Fruit fly (Drosophila melanogaster) whole organism, pupa: ENCODE data around the gene Tom20.

Experiments used
- CG10348 ChIP-seq: fragments of 200-800 bp; sonication (Bioruptor generic); IDR thresholded peaks from 2 replicates; pipeline ENCODE4 v1.3.6; 2022; ENCODE audit warnings: missing biosample characterization, missing genetic modification characterization
- CG12605 ChIP-seq: fragments of 200-800 bp; sonication (Bioruptor generic); IDR thresholded peaks from 2 replicates; pipeline ENCODE4 v1.3.6; 2022; ENCODE audit warnings: missing biosample characterization, missing genetic modification characterization
- CG13204 ChIP-seq: fragments of 200-800 bp; sonication (Bioruptor generic); optimal IDR thresholded peaks from 2 replicates; lab custom pipeline; 2018; ENCODE audit warnings: missing biosample characterization, mild to moderate bottlenecking, missing genetic modification characterization, moderate library complexity
- CG14655 ChIP-seq: fragments of 200-800 bp; sonication (Bioruptor generic); optimal IDR thresholded peaks from 3 replicates; lab custom pipeline; 2017; ENCODE audit warnings: mild to moderate bottlenecking, missing biosample characterization, missing genetic modification reagents, missing genetic modification characterization
- CG15710 ChIP-seq: fragments of 200-800 bp; sonication (Bioruptor generic); optimal IDR thresholded peaks from 2 replicates; lab custom pipeline; 2018; ENCODE audit warnings: missing biosample characterization, mild to moderate bottlenecking, missing genetic modification characterization, moderate library complexity
- CG17806 ChIP-seq: fragments of 200-800 bp; sonication (Bioruptor generic); optimal IDR thresholded peaks from 2 replicates; lab custom pipeline; 2018; ENCODE audit warnings: missing biosample characterization, mild to moderate bottlenecking, missing genetic modification characterization, moderate library complexity
- CG32121 ChIP-seq: fragments of 200-800 bp; sonication (Bioruptor generic); IDR thresholded peaks from 2 replicates; pipeline ENCODE4 v1.3.6; 2022; ENCODE audit warnings: missing biosample characterization, missing genetic modification characterization
- CG34367 ChIP-seq: fragments of 200-800 bp; sonication (Bioruptor generic); optimal IDR thresholded peaks from 2 replicates; lab custom pipeline; 2018; ENCODE audit warnings: missing biosample characterization, mild to moderate bottlenecking, missing genetic modification characterization
- CG4496 ChIP-seq: fragments of 200-800 bp; sonication (Bioruptor generic); IDR thresholded peaks from 3 replicates; pipeline ENCODE4 v1.3.6; 2022; ENCODE audit warnings: missing biosample characterization, missing genetic modification characterization
- CG8159 ChIP-seq: fragments of 200-800 bp; sonication (Bioruptor generic); optimal IDR thresholded peaks from 3 replicates; lab custom pipeline; 2018; ENCODE audit warnings: missing biosample characterization, mild to moderate bottlenecking, missing genetic modification characterization, moderate library complexity
- CG8301 ChIP-seq: fragments of 200-800 bp; sonication (Bioruptor generic); optimal IDR thresholded peaks from 2 replicates; lab custom pipeline; 2018; ENCODE audit warnings: missing biosample characterization, mild to moderate bottlenecking, missing genetic modification characterization
- CG9948 ChIP-seq: fragments of 200-800 bp; sonication (Bioruptor generic); optimal IDR thresholded peaks from 2 replicates; lab custom pipeline; 2018; ENCODE audit warnings: missing biosample characterization, mild to moderate bottlenecking, missing genetic modification characterization, moderate library complexity
- D1 ChIP-seq: fragments of 200-800 bp; sonication (Bioruptor generic); optimal IDR thresholded peaks from 2 replicates; lab custom pipeline; 2018; ENCODE audit warnings: missing biosample characterization, mild to moderate bottlenecking, missing genetic modification characterization, moderate library complexity
- EcR ChIP-seq: fragments of 200-800 bp; sonication (Bioruptor generic); optimal IDR thresholded peaks from 3 replicates; lab custom pipeline; 2019; ENCODE audit warnings: missing biosample characterization, missing genetic modification characterization, mild to moderate bottlenecking, moderate library complexity, missing genetic modification reagents
- Ets98B ChIP-seq: fragments of 200-800 bp; sonication (Bioruptor generic); IDR thresholded peaks from 2 replicates; pipeline ENCODE4 v1.3.6; 2022; ENCODE audit warnings: missing biosample characterization, missing genetic modification characterization
- Pif1A ChIP-seq: fragments of 200-800 bp; sonication (Bioruptor generic); optimal IDR thresholded peaks from 3 replicates; lab custom pipeline; 2016; ENCODE audit warnings: missing biosample characterization, missing genetic modification characterization
- Pif1B ChIP-seq: fragments of 200-800 bp; sonication (Bioruptor generic); optimal IDR thresholded peaks from 3 replicates; lab custom pipeline; 2016; ENCODE audit warnings: missing biosample characterization, missing genetic modification characterization
- Snoo ChIP-seq: fragments of 200-800 bp; sonication (Bioruptor generic); optimal IDR thresholded peaks from 3 replicates; lab custom pipeline; 2017; ENCODE audit warnings: missing biosample characterization, mild to moderate bottlenecking, missing genetic modification characterization, inconsistent platforms
- fd96Ca ChIP-seq: fragments of 200-800 bp; sonication (Bioruptor generic); IDR thresholded peaks from 3 replicates; pipeline ENCODE4 v1.3.6; 2022; ENCODE audit warnings: missing biosample characterization, missing genetic modification characterization
- gl ChIP-seq: fragments of 200-800 bp; sonication (Bioruptor generic); optimal IDR thresholded peaks from 2 replicates; lab custom pipeline; 2018; ENCODE audit warnings: missing biosample characterization, mild to moderate bottlenecking, missing genetic modification characterization
- rn ChIP-seq: fragments of 200-800 bp; sonication (Bioruptor generic); IDR thresholded peaks from 2 replicates; pipeline ENCODE4 v1.3.6; 2022; ENCODE audit warnings: missing biosample characterization, missing genetic modification characterization

Gene Tom20

dm6 chr3L:20000081-20000736 lies at the start of gene Tom20, which contains the start of gene Gabat:
Gene Tom20 (plus strand): TSS chr3L:20000644.
Gene Gabat (minus strand): TSS chr3L:20000686.
- no peak for TF ChIP-seq CG15710 (tag; lab: Kevin White, UChicago)
- TF ChIP-seq D1 (tag; lab: Kevin White, UChicago): no peak
- no peak for TF ChIP-seq CG8301 (tag; lab: Kevin White, UChicago)
- no peak for TF ChIP-seq CG4496
- no peak for TF ChIP-seq EcR (GFP tag; lab: Kevin White, UChicago)
- no peak for TF ChIP-seq CG13204
- no peak for TF ChIP-seq CG32121
- no peak for TF ChIP-seq CG9948
- TF ChIP-seq fd96Ca (GFP tag; lab: Robert Waterston, UW): no peak
- TF ChIP-seq rn (GFP tag; lab: Robert Waterston, UW): no peak
- TF ChIP-seq Pif1A (GFP tag; lab: Kevin White, UChicago): no peak
- no peak for TF ChIP-seq CG8159
- TF ChIP-seq Pif1B (GFP tag; lab: Kevin White, UChicago): no peak

dm6 chr3L:19951035-19951434 lies 49.4 kb upstream of the Tom20 start, which contains the start of gene CG32219:
Gene CG32219 (minus strand): TSS chr3L:19951135.
- TF ChIP-seq CG34367 (tag; lab: Kevin White, UChicago) (no peak), CG32121 (no peak), EcR (GFP tag; lab: Kevin White, UChicago) (no peak), CG14655 (GFP tag; lab: Kevin White, UChicago) (no peak), CG15710 (tag; lab: Kevin White, UChicago) (no peak), CG9948 (no peak), Pif1A (GFP tag; lab: Kevin White, UChicago) (no peak), fd96Ca (GFP tag; lab: Robert Waterston, UW) (no peak), CG17806 (tag; lab: Kevin White, UChicago) (no peak), Ets98B (no peak), gl (tag; lab: Kevin White, UChicago) (no peak), CG10348 (GFP tag; lab: Robert Waterston, UW) (no peak), D1 (tag; lab: Kevin White, UChicago) (no peak), rn (GFP tag; lab: Robert Waterston, UW) (no peak), Snoo (tag; lab: Kevin White, UChicago) (no peak), CG12605 (GFP tag; lab: Robert Waterston, UW) (no peak), CG13204 (no peak)

- no peak for TF ChIP-seq CG10348 (GFP tag; lab: Robert Waterston, UW)
- TF ChIP-seq Pif1A (GFP tag; lab: Kevin White, UChicago): no peak
- no peak for TF ChIP-seq Pif1B (GFP tag; lab: Kevin White, UChicago)
- TF ChIP-seq CG34367 (tag; lab: Kevin White, UChicago): no peak
- TF ChIP-seq CG32121: no peak
- no peak for TF ChIP-seq CG8159
- TF ChIP-seq CG9948: no peak
- no peak for TF ChIP-seq CG8301 (tag; lab: Kevin White, UChicago)
- TF ChIP-seq CG4496: no peak
- TF ChIP-seq CG13204: no peak
- TF ChIP-seq Snoo (tag; lab: Kevin White, UChicago): no peak
- no peak for TF ChIP-seq Ets98B
- no peak for TF ChIP-seq gl (tag; lab: Kevin White, UChicago)
- no peak for TF ChIP-seq CG15710 (tag; lab: Kevin White, UChicago)
- TF ChIP-seq CG17806 (tag; lab: Kevin White, UChicago): no peak
- no peak for TF ChIP-seq fd96Ca (GFP tag; lab: Robert Waterston, UW)
Observed at dm6 chr3L:19951868-19952267, 48.6 kb upstream of the Tom20 start, which contains the start of gene CG34258. Gene CG34258 (minus strand): TSS chr3L:19951968.

- TF ChIP-seq CG8159 (no peak), gl (tag; lab: Kevin White, UChicago) (no peak), Ets98B (no peak), CG15710 (tag; lab: Kevin White, UChicago) (no peak), CG14655 (GFP tag; lab: Kevin White, UChicago) (no peak), Snoo (tag; lab: Kevin White, UChicago) (no peak), CG32121 (no peak), CG12605 (GFP tag; lab: Robert Waterston, UW) (no peak)
Observed at dm6 chr3L:19952690-19953089, 47.8 kb upstream of the Tom20 start, which contains the start of gene CG33710. Gene CG33710 (minus strand): TSS chr3L:19952790.

- TF ChIP-seq CG34367 (tag; lab: Kevin White, UChicago): no peak
- TF ChIP-seq gl (tag; lab: Kevin White, UChicago): no peak
- TF ChIP-seq Pif1A (GFP tag; lab: Kevin White, UChicago): no peak
- no peak for TF ChIP-seq CG15710 (tag; lab: Kevin White, UChicago)
- no peak for TF ChIP-seq CG32121
- no peak for TF ChIP-seq CG17806 (tag; lab: Kevin White, UChicago)
- TF ChIP-seq fd96Ca (GFP tag; lab: Robert Waterston, UW): no peak
Observed at dm6 chr3L:19953612-19954011, 46.8 kb upstream of the Tom20 start, which contains the start of gene CG42655. Gene CG42655 (minus strand): TSS chr3L:19953712.

dm6 chr3L:19954426-19954825 lies 46.0 kb upstream of the Tom20 start, which contains the start of gene CG42654:
Gene CG42654 (minus strand): TSS chr3L:19954526.
- TF ChIP-seq gl (tag; lab: Kevin White, UChicago) (no peak), D1 (tag; lab: Kevin White, UChicago) (no peak)
